Fruit fly (Drosophila melanogaster) whole organism, embryonic: ENCODE measurements around the gene TwdlW.

ENCODE experiments used
- Blimp-1 ChIP-seq: fragments of 200-800 bp; sonication (Bioruptor generic); optimal IDR thresholded peaks from 3 replicates; lab custom pipeline; 2018; ENCODE audit warnings: missing biosample characterization, missing genetic modification characterization, mild to moderate bottlenecking, moderate library complexity, missing genetic modification reagents
- CG10267 ChIP-seq: fragments of 200-800 bp; sonication (Bioruptor generic); optimal IDR thresholded peaks from 2 replicates; lab custom pipeline; 2018; ENCODE audit warnings: missing biosample characterization, mild to moderate bottlenecking, missing genetic modification characterization, moderate library complexity
- CG11085 ChIP-seq: fragments of 200-800 bp; sonication (Bioruptor generic); IDR thresholded peaks from 2 replicates; pipeline ENCODE4 v1.3.6; 2022; ENCODE audit warnings: missing biosample characterization, missing genetic modification characterization
- CG13123 ChIP-seq: fragments of 200-800 bp; sonication (Bioruptor generic); optimal IDR thresholded peaks from 2 replicates; lab custom pipeline; 2016; ENCODE audit warnings: missing biosample characterization, missing genetic modification characterization
- CG2116 ChIP-seq: fragments of 200-800 bp; sonication (Bioruptor generic); optimal IDR thresholded peaks from 3 replicates; lab custom pipeline; 2018; ENCODE audit warnings: missing biosample characterization, mild to moderate bottlenecking, missing genetic modification characterization
- CG2889 ChIP-seq: fragments of 200-800 bp; sonication (Bioruptor generic); IDR thresholded peaks from 3 replicates; pipeline ENCODE4 v1.3.6; 2022; ENCODE audit warnings: missing biosample characterization, missing genetic modification characterization
- CG32532 ChIP-seq: fragments of 200-800 bp; sonication (Bioruptor generic); IDR thresholded peaks from 2 replicates; pipeline ENCODE4 v1.3.6; 2022; ENCODE audit warnings: missing biosample characterization, missing genetic modification characterization
- CG3407 ChIP-seq: fragments of 200-800 bp; sonication (Bioruptor generic); optimal IDR thresholded peaks from 2 replicates; lab custom pipeline; 2018; ENCODE audit warnings: missing biosample characterization, mild to moderate bottlenecking, missing genetic modification characterization
- CG42726 ChIP-seq: fragments of 200-800 bp; sonication (Bioruptor generic); IDR thresholded peaks from 2 replicates; pipeline ENCODE4 v1.3.6; 2022; ENCODE audit warnings: missing biosample characterization, missing genetic modification characterization; ENCODE audit not compliant: partially characterized antibody
- CG4854 ChIP-seq: fragments of 200-800 bp; sonication (Bioruptor generic); optimal IDR thresholded peaks from 2 replicates; lab custom pipeline; 2016; ENCODE audit warnings: missing biosample characterization, missing genetic modification characterization, inconsistent platforms
- CG5953 ChIP-seq: fragments of 200-800 bp; sonication (Bioruptor generic); IDR thresholded peaks from 2 replicates; pipeline ENCODE4 v1.3.6; 2022; ENCODE audit warnings: missing biosample characterization, missing genetic modification characterization
- CG6272 ChIP-seq: fragments of 200-800 bp; sonication (Bioruptor generic); IDR thresholded peaks from 2 replicates; pipeline ENCODE4 v1.3.6; 2022; ENCODE audit warnings: missing biosample characterization, missing genetic modification characterization
- CG7839 ChIP-seq: fragments of 200-800 bp; sonication (Bioruptor generic); optimal IDR thresholded peaks from 3 replicates; lab custom pipeline; 2018; ENCODE audit warnings: missing biosample characterization, mild to moderate bottlenecking, missing genetic modification characterization, moderate library complexity
- CG8924 ChIP-seq: fragments of 200-800 bp; optimal IDR thresholded peaks from 3 replicates; lab custom pipeline; 2019; ENCODE audit warnings: missing biosample characterization, mild to moderate bottlenecking, missing genetic modification characterization, moderate library complexity
- CG8944 ChIP-seq: fragments of 200-800 bp; sonication (Bioruptor generic); optimal IDR thresholded peaks from 3 replicates; lab custom pipeline; 2016; ENCODE audit warnings: missing biosample characterization, missing genetic modification characterization
- CTCF ChIP-seq: fragments of 200-800 bp; sonication (Bioruptor generic); optimal IDR thresholded peaks from 2 replicates; lab custom pipeline; 2017; ENCODE audit warnings: missing biosample characterization, mild to moderate bottlenecking, missing genetic modification characterization, moderate library complexity
- Neu2 ChIP-seq: fragments of 200-800 bp; sonication (Bioruptor generic); optimal IDR thresholded peaks from 3 replicates; lab custom pipeline; 2016; ENCODE audit warnings: missing biosample characterization, missing genetic modification characterization, borderline replicate concordance
- Ptx1 ChIP-seq: fragments of 200-800 bp; sonication (Bioruptor generic); IDR thresholded peaks from 2 replicates; pipeline ENCODE4 v1.3.6; 2022; ENCODE audit warnings: missing biosample characterization, missing genetic modification characterization
- Ravus ChIP-seq: fragments of 200-800 bp; sonication (Bioruptor generic); IDR thresholded peaks from 2 replicates; pipeline ENCODE4 v1.3.6; 2022; ENCODE audit warnings: missing biosample characterization, missing genetic modification characterization
- bowl ChIP-seq: fragments of 200-800 bp; sonication (Bioruptor generic); IDR thresholded peaks from 2 replicates; pipeline ENCODE4 v1.3.6; 2022; ENCODE audit warnings: missing biosample characterization, missing genetic modification characterization
- chif ChIP-seq, 2 experiments: fragments of 200-800 bp; sonication (Bioruptor generic); optimal IDR thresholded peaks; 3 replicates each; lab custom pipeline; 2016; ENCODE audit warnings: missing biosample characterization in 2 of 2, missing genetic modification characterization in 2 of 2
- chinmo ChIP-seq: fragments of 200-800 bp; sonication (Bioruptor generic); IDR thresholded peaks from 4 replicates; pipeline ENCODE4 v1.3.6; 2022; ENCODE audit warnings: missing biosample characterization, missing genetic modification characterization; ENCODE audit not compliant: partially characterized antibody
- croc ChIP-seq: fragments of 200-800 bp; sonication (Bioruptor generic); conservative IDR thresholded peaks from 3 replicates; pipeline ENCODE4 v1.3.6; 2022; ENCODE audit warnings: missing biosample characterization, missing genetic modification characterization
- ems ChIP-seq: fragments of 200-800 bp; sonication (Bioruptor generic); optimal IDR thresholded peaks from 3 replicates; lab custom pipeline; 2016; ENCODE audit warnings: missing biosample characterization, missing genetic modification characterization
- eve ChIP-seq, 2 experiments: fragments of >200 bp; optimal IDR thresholded peaks; 2 replicates each; lab custom pipeline; 2017; ENCODE audit warnings: missing biosample characterization in 2 of 2, missing genetic modification characterization in 2 of 2
- eyg ChIP-seq: fragments of 200-800 bp; sonication (Bioruptor generic); optimal IDR thresholded peaks from 3 replicates; lab custom pipeline; 2016; ENCODE audit warnings: missing biosample characterization, missing genetic modification characterization
- gsb-n ChIP-seq: fragments of 200-800 bp; sonication (Bioruptor generic); optimal IDR thresholded peaks from 3 replicates; lab custom pipeline; 2018; ENCODE audit warnings: missing biosample characterization, mild to moderate bottlenecking, missing genetic modification characterization
- lmd ChIP-seq: fragments of 200-800 bp; sonication (Bioruptor generic); IDR thresholded peaks from 2 replicates; pipeline ENCODE4 v1.3.6; 2022; ENCODE audit warnings: missing biosample characterization, missing genetic modification characterization
- nerfin-1 ChIP-seq: fragments of 200-800 bp; sonication (Bioruptor generic); optimal IDR thresholded peaks from 3 replicates; lab custom pipeline; 2019; ENCODE audit warnings: missing biosample characterization, mild to moderate bottlenecking, missing genetic modification characterization, moderate library complexity
- oc ChIP-seq: fragments of 200-800 bp; sonication (Bioruptor generic); optimal IDR thresholded peaks from 2 replicates; lab custom pipeline; 2018; ENCODE audit warnings: missing biosample characterization, mild to moderate bottlenecking, missing genetic modification characterization, moderate library complexity
- run ChIP-seq: fragments of 200-800 bp; sonication (Bioruptor generic); optimal IDR thresholded peaks from 3 replicates; lab custom pipeline; 2018; ENCODE audit warnings: missing biosample characterization, mild to moderate bottlenecking, missing genetic modification characterization
- sd ChIP-seq: fragments of 200-800 bp; sonication (Bioruptor generic); optimal IDR thresholded peaks from 3 replicates; lab custom pipeline; 2018; ENCODE audit warnings: missing biosample characterization, mild to moderate bottlenecking, missing genetic modification characterization, moderate library complexity
- stwl ChIP-seq: fragments of 200-800 bp; sonication (Bioruptor generic); optimal IDR thresholded peaks from 3 replicates; lab custom pipeline; 2018; ENCODE audit warnings: missing biosample characterization, mild to moderate bottlenecking, missing genetic modification characterization, moderate library complexity
- sug ChIP-seq: fragments of 200-800 bp; optimal IDR thresholded peaks from 2 replicates; lab custom pipeline; 2019; ENCODE audit warnings: missing biosample characterization, mild to moderate bottlenecking, missing genetic modification characterization, moderate library complexity
- trem ChIP-seq: fragments of 200-800 bp; optimal IDR thresholded peaks from 3 replicates; lab custom pipeline; 2019; ENCODE audit warnings: missing biosample characterization, mild to moderate bottlenecking, missing genetic modification characterization, moderate library complexity
- vvl ChIP-seq: fragments of 200-800 bp; sonication (Bioruptor generic); IDR thresholded peaks from 2 replicates; pipeline ENCODE4 v1.3.6; 2022; ENCODE audit warnings: missing biosample characterization, missing genetic modification characterization

The TwdlW gene

dm6 chr3R:17110880-17111726, 31.1 kb downstream of the TwdlW start:
- TF ChIP-seq vvl (GFP tag; lab: Robert Waterston, UW) (peak; percentile 15; the same call in 1 of the 2 replicates), sug (tag; lab: Kevin White, UChicago) (no peak), CG8924 (tag; lab: Kevin White, UChicago) (no peak), gsb-n (peak; percentile 6), nerfin-1 (tag; lab: Kevin White, UChicago) (no peak), oc (peak; percentile 4), Blimp-1 (GFP tag; lab: Kevin White, UChicago) (peak; percentile 2), CG3407 (GFP tag; lab: Kevin White, UChicago) (no peak), Neu2 (GFP tag; lab: Kevin White, UChicago) (peak; percentile 56)
- TF ChIP-seq, all 482 proteins: peak for 5

dm6 chr3R:17108881-17109280, 33.3 kb downstream of the TwdlW start:
- TF ChIP-seq CG8944 (GFP tag; lab: Kevin White, UChicago) = no peak
- peak; percentile 42 for TF ChIP-seq sd (tag; lab: Kevin White, UChicago)
- TF ChIP-seq chif (GFP tag; optimal IDR thresholded peaks at IDR 0.05; lab: Kevin White, UChicago) = no peak
- TF ChIP-seq chinmo (GFP tag; lab: Robert Waterston, UW) = no peak
- TF ChIP-seq CG6272 (GFP tag; lab: Robert Waterston, UW) = no peak
- no peak for TF ChIP-seq CG42726 (GFP tag; lab: Robert Waterston, UW)
- no peak for TF ChIP-seq CG13123
- TF ChIP-seq trem (tag; lab: Kevin White, UChicago) = no peak
- no peak for TF ChIP-seq lmd (GFP tag; lab: Robert Waterston, UW)
- no peak for TF ChIP-seq eve (GFP tag; optimal IDR thresholded peaks at IDR 0.05; lab: Kevin White, UChicago)
- TF ChIP-seq stwl = peak; percentile 50
- no peak for TF ChIP-seq bowl (GFP tag; lab: Robert Waterston, UW)
- TF ChIP-seq CG5953 (GFP tag; lab: Robert Waterston, UW) = no peak
- TF ChIP-seq CG4854 (GFP tag; lab: Kevin White, UChicago) = no peak
- TF ChIP-seq CG11085 (GFP tag; lab: Robert Waterston, UW) = no peak
- peak; percentile 20; the same call in 1 of the 2 replicates for TF ChIP-seq CG32532 (GFP tag; lab: Robert Waterston, UW)
- no peak for TF ChIP-seq CG3407 (GFP tag; lab: Kevin White, UChicago)
- no peak for TF ChIP-seq Ptx1 (GFP tag; lab: Robert Waterston, UW)
- TF ChIP-seq croc = no peak
- TF ChIP-seq CG10267 (tag; lab: Kevin White, UChicago) = no peak
- TF ChIP-seq CTCF (GFP tag; lab: Kevin White, UChicago) = peak; percentile 93
- TF ChIP-seq ems (GFP tag; lab: Kevin White, UChicago) = no peak
- TF ChIP-seq Ravus (GFP tag; lab: Robert Waterston, UW) = no peak
- no peak for TF ChIP-seq eyg (GFP tag; lab: Kevin White, UChicago)
- no peak for TF ChIP-seq CG7839
- no peak for TF ChIP-seq CG2116
- TF ChIP-seq run (tag; lab: Kevin White, UChicago) = no peak
- TF ChIP-seq CG2889 = no peak
